Fruit fly (Drosophila melanogaster) whole organism, prepupa: ENCODE data around the gene CG13282.

Experiments used
- Blimp-1 ChIP-seq: fragments of 200-800 bp; sonication (Bioruptor generic); optimal IDR thresholded peaks from 3 replicates; lab custom pipeline; 2017; ENCODE audit warnings: missing biosample characterization, missing genetic modification characterization, mild to moderate bottlenecking, moderate library complexity, missing genetic modification reagents
- CG31627 ChIP-seq: fragments of 200-800 bp; sonication (Bioruptor generic); optimal IDR thresholded peaks from 3 replicates; lab custom pipeline; 2016; ENCODE audit warnings: missing biosample characterization, missing genetic modification characterization
- acj6 ChIP-seq: fragments of 200-800 bp; sonication (Bioruptor generic); optimal IDR thresholded peaks from 3 replicates; lab custom pipeline; 2016; ENCODE audit warnings: missing biosample characterization, missing genetic modification characterization
- fkh ChIP-seq: fragments of 200-800 bp; sonication (Bioruptor generic); optimal IDR thresholded peaks from 3 replicates; lab custom pipeline; 2017; ENCODE audit warnings: missing biosample characterization, mild to moderate bottlenecking, missing genetic modification characterization, moderate library complexity

DNA sequence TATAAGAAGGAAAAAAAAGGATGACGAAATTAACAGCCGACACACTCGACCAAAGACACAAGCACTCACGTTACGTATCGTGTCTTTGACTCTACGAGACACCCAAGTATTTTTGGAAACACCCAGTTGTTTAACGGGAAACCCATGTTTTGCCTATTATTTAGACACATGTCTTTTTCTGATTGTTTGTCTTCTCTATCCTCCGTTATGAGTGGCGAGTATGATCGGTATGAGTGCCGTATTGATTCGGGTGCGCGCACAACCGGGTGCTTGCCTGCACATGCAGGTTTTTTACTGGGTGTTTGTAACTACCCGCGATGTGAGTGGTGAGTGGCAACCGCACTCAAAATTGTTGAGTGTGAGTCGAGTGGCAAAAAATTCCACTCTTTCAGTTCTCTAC is 24.8 kb upstream of the CG13282 start:
- no peak for TF ChIP-seq Blimp-1
- no peak for TF ChIP-seq fkh (GFP tag; lab: Kevin White, UChicago)
- no peak for TF ChIP-seq acj6 (GFP tag; lab: Kevin White, UChicago)
- no peak for TF ChIP-seq CG31627 (GFP tag; lab: Kevin White, UChicago)
